Fruit fly (Drosophila melanogaster) whole organism, adult: ENCODE measurements around the gene CG10804.

Source experiments
- CG11617 ChIP-seq: fragments of 200-800 bp; sonication (Bioruptor generic); optimal IDR thresholded peaks from 2 replicates; lab custom pipeline; 2017; ENCODE audit warnings: mild to moderate bottlenecking, missing biosample characterization, missing genetic modification reagents, missing genetic modification characterization
- CG12768 ChIP-seq: fragments of 200-800 bp; sonication (Bioruptor generic); optimal IDR thresholded peaks from 2 replicates; lab custom pipeline; 2017; ENCODE audit warnings: missing biosample characterization, missing genetic modification characterization, mild to moderate bottlenecking, moderate library complexity, missing genetic modification reagents
- CG14711 ChIP-seq: fragments of 200-800 bp; sonication (Bioruptor generic); optimal IDR thresholded peaks from 2 replicates; lab custom pipeline; 2018; ENCODE audit warnings: missing biosample characterization, mild to moderate bottlenecking, missing genetic modification characterization, moderate library complexity
- CG1620 ChIP-seq: fragments of 200-800 bp; sonication (Bioruptor generic); optimal IDR thresholded peaks from 2 replicates; lab custom pipeline; 2016; ENCODE audit warnings: missing biosample characterization, missing genetic modification characterization
- CG33017 ChIP-seq: fragments of 200-800 bp; sonication (Bioruptor generic); optimal IDR thresholded peaks from 2 replicates; lab custom pipeline; 2018; ENCODE audit warnings: missing biosample characterization, mild to moderate bottlenecking, missing genetic modification characterization, moderate library complexity
- CG5204 ChIP-seq: fragments of 200-800 bp; sonication (Bioruptor generic); optimal IDR thresholded peaks from 2 replicates; lab custom pipeline; 2016; ENCODE audit warnings: missing biosample characterization, missing genetic modification characterization
- CG7045 ChIP-seq: fragments of 200-800 bp; sonication (Bioruptor generic); optimal IDR thresholded peaks from 2 replicates; lab custom pipeline; 2017; ENCODE audit warnings: missing biosample characterization, mild to moderate bottlenecking, missing genetic modification characterization
- CG7101 ChIP-seq: fragments of 200-800 bp; sonication (Bioruptor generic); optimal IDR thresholded peaks from 2 replicates; lab custom pipeline; 2018; ENCODE audit warnings: missing biosample characterization, mild to moderate bottlenecking, missing genetic modification characterization, moderate library complexity
- Clk ChIP-seq: fragments of 200-800 bp; sonication (Bioruptor generic); optimal IDR thresholded peaks from 2 replicates; lab custom pipeline; 2017; ENCODE audit warnings: missing biosample characterization, missing genetic modification characterization
- Crg-1 ChIP-seq: fragments of 200-800 bp; sonication (Bioruptor generic); optimal IDR thresholded peaks from 2 replicates; lab custom pipeline; 2016; ENCODE audit warnings: missing biosample characterization, missing genetic modification characterization
- Hr96 ChIP-seq: fragments of 200-800 bp; sonication (Bioruptor generic); optimal IDR thresholded peaks from 2 replicates; lab custom pipeline; 2016; ENCODE audit warnings: missing biosample characterization, missing genetic modification characterization
- Mnt ChIP-seq: fragments of 200-800 bp; sonication (Bioruptor generic); optimal IDR thresholded peaks from 2 replicates; lab custom pipeline; 2016; ENCODE audit warnings: missing biosample characterization, mild to moderate bottlenecking, missing genetic modification characterization
- bab1 ChIP-seq: fragments of 200-800 bp; sonication (Bioruptor generic); optimal IDR thresholded peaks from 3 replicates; lab custom pipeline; 2019; ENCODE audit warnings: missing biosample characterization, mild to moderate bottlenecking, missing genetic modification characterization, moderate library complexity
- cic ChIP-seq: fragments of 200-800 bp; sonication (Bioruptor generic); optimal IDR thresholded peaks from 2 replicates; lab custom pipeline; 2017; ENCODE audit warnings: missing biosample characterization, mild to moderate bottlenecking, missing genetic modification characterization, moderate library complexity
- cnc ChIP-seq, 2 experiments: fragments of >200 bp; optimal IDR thresholded peaks; 2 replicates each; lab custom pipeline; 2017
- kay ChIP-seq: fragments of 200-800 bp; sonication (Bioruptor generic); peaks from one replicate; lab custom pipeline; 2016; ENCODE audit warnings: missing biosample characterization, missing genetic modification characterization, borderline replicate concordance
- ovo ChIP-seq: fragments of 200-800 bp; sonication (Bioruptor generic); optimal IDR thresholded peaks from 2 replicates; lab custom pipeline; 2016; ENCODE audit warnings: missing biosample characterization, missing genetic modification characterization
- pad ChIP-seq: fragments of 200-800 bp; sonication (Bioruptor generic); optimal IDR thresholded peaks from 3 replicates; lab custom pipeline; 2017; ENCODE audit warnings: missing biosample characterization, missing genetic modification characterization, mild to moderate bottlenecking, moderate library complexity, missing genetic modification reagents
- tj ChIP-seq: fragments of 200-800 bp; sonication (Bioruptor generic); optimal IDR thresholded peaks from 3 replicates; lab custom pipeline; 2017; ENCODE audit warnings: missing biosample characterization, mild to moderate bottlenecking, missing genetic modification characterization, moderate library complexity
- toe ChIP-seq: fragments of 200-800 bp; sonication (Bioruptor generic); optimal IDR thresholded peaks from 2 replicates; lab custom pipeline; 2016; ENCODE audit warnings: missing biosample characterization, missing genetic modification characterization

CG10804 gene

dm6 chrX:3482119-3483014 lies at the start of gene CG10804, which contains the start of gene CG10802:
CG10804 (minus strand) TSS chrX:3482322.
CG10802 (plus strand) TSS chrX:3482965.
- TF ChIP-seq CG7101 (tag; lab: Kevin White, UChicago) = peak; percentile 73
- no peak for TF ChIP-seq Hr96 (GFP tag; lab: Kevin White, UChicago)
- TF ChIP-seq cic (GFP tag; lab: Kevin White, UChicago) = no peak
- peak; percentile 89 for TF ChIP-seq tj (GFP tag; lab: Kevin White, UChicago)
- TF ChIP-seq toe = peak; percentile 76
- peak; percentile 73 for TF ChIP-seq CG14711 (tag; lab: Kevin White, UChicago)
- peak; percentile 69 for TF ChIP-seq Mnt (GFP tag; lab: Kevin White, UChicago)
- TF ChIP-seq pad = peak; percentile 37
- TF ChIP-seq Clk (GFP tag; lab: Kevin White, UChicago) = peak; percentile 19
- TF ChIP-seq CG1620 (GFP tag; lab: Kevin White, UChicago) = peak; percentile 91
- TF ChIP-seq CG5204 (GFP tag; lab: Kevin White, UChicago) = peak; percentile 80
- TF ChIP-seq CG33017 (tag; lab: Kevin White, UChicago) = peak; percentile 32
- peak; percentile 75 for TF ChIP-seq Crg-1 (GFP tag; lab: Kevin White, UChicago)
- TF ChIP-seq CG7045 (GFP tag; lab: Kevin White, UChicago) = no peak
- TF ChIP-seq CG12768 (GFP tag; lab: Kevin White, UChicago) = peak; percentile 39
- peak; percentile 91 for TF ChIP-seq bab1
- TF ChIP-seq CG11617 (GFP tag; lab: Kevin White, UChicago) = peak; percentile 57
- peak; percentile 85 for TF ChIP-seq ovo (GFP tag; lab: Kevin White, UChicago)
- no peak for TF ChIP-seq cnc (optimal IDR thresholded peaks at IDR 0.05; lab: Kevin White, UChicago)
- no peak for TF ChIP-seq kay

dm6 chrX:3530696-3531095 lies 48.6 kb upstream of the CG10804 start:
- TF ChIP-seq CG11617 (GFP tag; lab: Kevin White, UChicago) = no peak
- peak; percentile 88 for TF ChIP-seq Mnt (GFP tag; lab: Kevin White, UChicago)

- no peak for TF ChIP-seq CG14711 (tag; lab: Kevin White, UChicago)
- no peak for TF ChIP-seq CG33017 (tag; lab: Kevin White, UChicago)
- TF ChIP-seq tj (GFP tag; lab: Kevin White, UChicago) = no peak
Observed at dm6 chrX:3514016-3514415, 31.9 kb upstream of the CG10804 start, which contains the start of gene CG13021. CG13021 (plus strand) TSS chrX:3514316.

DNA sequence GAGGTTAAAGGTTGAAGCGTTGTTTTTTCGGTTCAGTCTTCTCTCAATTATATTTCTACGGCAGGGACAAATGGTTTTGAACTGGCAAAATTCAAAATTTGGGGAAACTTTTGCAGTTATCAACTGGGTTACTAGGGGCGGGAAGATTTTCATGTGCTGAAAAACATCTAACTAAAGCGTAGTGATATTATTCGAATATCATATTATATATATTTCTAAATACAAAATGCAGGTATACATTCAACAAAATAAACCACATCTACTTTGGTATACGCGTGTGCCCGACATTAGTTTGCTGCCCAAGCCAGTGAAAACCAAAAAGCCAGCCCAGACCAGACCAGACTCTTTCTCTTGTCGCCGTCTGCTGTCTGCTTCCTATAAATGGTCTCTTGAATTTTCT lies 22.6 kb upstream of the CG10804 start, which contains the start of gene Gas8:
Gene Gas8, minus strand, starts transcription at position 101 of the 400 bp plus-strand sequence.
- TF ChIP-seq tj (GFP tag; lab: Kevin White, UChicago) = no peak
- TF ChIP-seq CG7045 (GFP tag; lab: Kevin White, UChicago) = no peak
- TF ChIP-seq cic (GFP tag; lab: Kevin White, UChicago) = no peak
- TF ChIP-seq bab1 = no peak
- TF ChIP-seq pad = no peak
- TF ChIP-seq Crg-1 (GFP tag; lab: Kevin White, UChicago) = no peak
- TF ChIP-seq Mnt (GFP tag; lab: Kevin White, UChicago) = no peak
- TF ChIP-seq CG1620 (GFP tag; lab: Kevin White, UChicago) = no peak
- no peak for TF ChIP-seq ovo (GFP tag; lab: Kevin White, UChicago)
- no peak for TF ChIP-seq kay
- no peak for TF ChIP-seq CG7101 (tag; lab: Kevin White, UChicago)
- no peak for TF ChIP-seq cnc (optimal IDR thresholded peaks at IDR 0.05; lab: Kevin White, UChicago)
- no peak for TF ChIP-seq CG14711 (tag; lab: Kevin White, UChicago)
- no peak for TF ChIP-seq toe
- no peak for TF ChIP-seq Clk (GFP tag; lab: Kevin White, UChicago)
- no peak for TF ChIP-seq CG33017 (tag; lab: Kevin White, UChicago)
- no peak for TF ChIP-seq CG12768 (GFP tag; lab: Kevin White, UChicago)
- no peak for TF ChIP-seq CG5204 (GFP tag; lab: Kevin White, UChicago)

DNA sequence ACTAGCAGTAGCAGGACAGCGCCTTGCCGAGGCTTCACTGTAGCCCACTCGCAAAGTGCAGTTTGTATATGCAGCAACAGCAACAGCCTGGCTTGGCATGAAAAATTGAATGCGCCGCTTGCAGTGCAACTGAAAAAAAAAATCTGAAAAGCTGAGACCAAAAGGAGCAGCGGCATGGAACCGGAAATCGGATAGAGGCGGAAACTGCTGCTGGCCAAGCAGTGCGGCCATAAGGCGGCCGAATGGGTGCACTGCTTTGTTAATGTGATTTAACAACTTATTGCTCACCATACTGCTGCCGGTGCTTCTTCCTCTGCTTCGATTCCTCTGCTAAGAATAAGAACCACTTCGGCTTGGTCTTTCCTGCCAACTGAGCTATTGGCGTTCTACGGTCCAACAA lies 22.1 kb upstream of the CG10804 start:
- TF ChIP-seq CG1620 (GFP tag; lab: Kevin White, UChicago) (no peak), bab1 (no peak), Mnt (GFP tag; lab: Kevin White, UChicago) (no peak), CG33017 (tag; lab: Kevin White, UChicago) (no peak), Hr96 (GFP tag; lab: Kevin White, UChicago) (no peak), CG11617 (GFP tag; lab: Kevin White, UChicago) (no peak), cic (GFP tag; lab: Kevin White, UChicago) (no peak), CG5204 (GFP tag; lab: Kevin White, UChicago) (no peak), Crg-1 (GFP tag; lab: Kevin White, UChicago) (no peak), pad (no peak), toe (no peak), cnc (optimal IDR thresholded peaks at IDR 0.05; lab: Kevin White, UChicago) (no peak), tj (GFP tag; lab: Kevin White, UChicago) (no peak)

dm6 chrX:3485871-3486270 lies 3.7 kb upstream of the CG10804 start:
- TF ChIP-seq CG7101 (tag; lab: Kevin White, UChicago) (no peak), bab1 (no peak), pad (no peak), kay (no peak), Clk (GFP tag; lab: Kevin White, UChicago) (no peak)
